Fruit fly (Drosophila melanogaster): ENCODE data around the gene Hsp23.

The Hsp23 gene

DNA sequence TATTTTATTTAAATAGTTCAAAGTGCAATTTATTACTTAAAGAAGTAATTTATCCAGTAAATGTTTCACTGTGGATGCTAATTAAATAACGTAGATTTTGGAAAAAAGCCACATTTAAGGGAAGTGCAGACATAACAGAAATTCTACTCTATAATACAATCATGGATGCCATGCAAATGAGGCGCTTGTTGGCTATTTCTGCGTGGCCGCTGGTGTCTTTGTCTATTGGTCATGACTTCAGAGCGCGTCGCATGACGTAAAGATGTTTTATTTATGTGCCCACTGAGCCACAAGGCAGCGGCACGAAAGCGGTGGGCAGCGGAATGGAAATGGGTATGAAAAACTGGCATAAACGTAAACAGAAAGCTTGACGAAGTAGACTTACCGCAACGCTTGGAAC, 44.2 kb downstream of the Hsp23 start (continued):
- TF ChIP-seq CG10543 (GFP tag; optimal IDR thresholded peaks at IDR 0.05) (no peak), Ets97D (GFP tag; optimal IDR thresholded peaks at IDR 0.05) (no peak), Asciz (GFP tag; optimal IDR thresholded peaks at IDR 0.05) (peak; percentile 20), pzg (GFP tag; optimal IDR thresholded peaks at IDR 0.05) (no peak), cg (GFP tag; optimal IDR thresholded peaks at IDR 0.05) (no peak), pum (GFP tag; optimal IDR thresholded peaks at IDR 0.05) (no peak), lola (GFP tag; optimal IDR thresholded peaks at IDR 0.05) (no peak), Drgx (GFP tag; IDR thresholded peaks at IDR 0.05) (peak; percentile 25; the same call in 1 of the 2 replicates), NfI (GFP tag; optimal IDR thresholded peaks at IDR 0.05) (no peak), B-H1 (GFP tag; IDR thresholded peaks at IDR 0.05) (no peak), CG10462 (GFP tag; optimal IDR thresholded peaks at IDR 0.05) (no peak), amos (GFP tag; IDR thresholded peaks at IDR 0.05; ENCODE audit: partially characterized antibody) (no peak), grn (GFP tag; optimal IDR thresholded peaks at IDR 0.05) (no peak), CG13775 (GFP tag; optimal IDR thresholded peaks at IDR 0.05) (no peak), Neu2 (GFP tag; optimal IDR thresholded peaks at IDR 0.05; ENCODE audit: borderline replicate concordance) (no peak), CG3065 (GFP tag; optimal IDR thresholded peaks at IDR 0.05) (no peak), Awh (GFP tag; IDR thresholded peaks at IDR 0.05) (no peak; the same call in 1 of the 2 replicates), CG32767 (GFP tag; IDR thresholded peaks at IDR 0.05) (no peak), ash1 (GFP tag; optimal IDR thresholded peaks at IDR 0.05) (no peak), Meics (GFP tag; optimal IDR thresholded peaks at IDR 0.05) (no peak), pan (optimal IDR thresholded peaks at IDR 0.05) (no peak), pan (GFP tag; optimal IDR thresholded peaks at IDR 0.05 in 1 of 2, IDR thresholded peaks at IDR 0.05 in 1 of 2) (peak in 1 of 2 experiments; percentile 24), bab2 (GFP tag; optimal IDR thresholded peaks at IDR 0.05) (no peak), CG17802 (tag; optimal IDR thresholded peaks at IDR 0.05) (no peak), CG18619 (GFP tag; optimal IDR thresholded peaks at IDR 0.05) (no peak), CG2678 (tag; optimal IDR thresholded peaks at IDR 0.05) (peak; percentile 32), CG17912 (GFP tag; optimal IDR thresholded peaks at IDR 0.05) (no peak), pb (GFP tag; optimal IDR thresholded peaks at IDR 0.05) (no peak), Fer1 (GFP tag; optimal IDR thresholded peaks at IDR 0.05) (no peak), CG15601 (tag; optimal IDR thresholded peaks at IDR 0.05) (peak; percentile 10), CG11560 (tag; IDR thresholded peaks at IDR 0.05) (no peak), fd3F (GFP tag; optimal IDR thresholded peaks at IDR 0.05) (no peak), CG10979 (tag; optimal IDR thresholded peaks at IDR 0.05) (peak; percentile 12), shn (GFP tag; optimal IDR thresholded peaks at IDR 0.05) (no peak), CG11247 (GFP tag; IDR thresholded peaks at IDR 0.05) (no peak), CG32532 (GFP tag; IDR thresholded peaks at IDR 0.05) (peak; percentile 16; the same call in 1 of the 2 replicates), CG5180 (GFP tag; optimal IDR thresholded peaks at IDR 0.05) (no peak), sens (GFP tag) (peak; percentile 61), CG34422 (GFP tag; IDR thresholded peaks at IDR 0.05) (no peak), Atf3 (GFP tag; optimal IDR thresholded peaks at IDR 0.05) (no peak), Vsx1 (GFP tag; optimal IDR thresholded peaks at IDR 0.05) (peak; percentile 37), otp (GFP tag; IDR thresholded peaks at IDR 0.05) (no peak), CG8290 (GFP tag; optimal IDR thresholded peaks at IDR 0.05) (no peak), CG8290 (tag; optimal IDR thresholded peaks at IDR 0.05) (no peak), al (GFP tag; IDR thresholded peaks at IDR 0.05) (no peak), bigmax (GFP tag; optimal IDR thresholded peaks at IDR 0.05) (no peak), gsb (GFP tag; IDR thresholded peaks at IDR 0.05) (no peak), CG13424 (tag; optimal IDR thresholded peaks at IDR 0.05) (peak; percentile 28), unpg (GFP tag; optimal IDR thresholded peaks at IDR 0.05) (peak; percentile 18), phol (tag; optimal IDR thresholded peaks at IDR 0.05) (peak; percentile 16), fru (optimal IDR thresholded peaks at IDR 0.05) (no peak), CG12219 (GFP tag; optimal IDR thresholded peaks at IDR 0.05) (peak; percentile 32)

Data from whole organism, embryonic.